Worm (Caenorhabditis elegans): Measurements from ENCODE around the gene srab-26.

srab-26 gene

ce11 chrV:9855920-9856852, 23.1 kb downstream of the srab-26 start (continued):
- TF ChIP-seq bed-3 (GFP tag; optimal IDR thresholded peaks at IDR 0.05): no peak
- TF ChIP-seq flh-1 (GFP tag; optimal IDR thresholded peaks at IDR 0.05): no peak

- no peak for TF ChIP-seq lin-32 (GFP tag; optimal IDR thresholded peaks at IDR 0.05)
- TF ChIP-seq tbx-8 (GFP tag; optimal IDR thresholded peaks at IDR 0.05): no peak
- no peak for TF ChIP-seq flh-1 (GFP tag; optimal IDR thresholded peaks at IDR 0.05)
- no peak for TF ChIP-seq nhr-2 (tag; optimal IDR thresholded peaks at IDR 0.05)
- TF ChIP-seq ceh-83 (GFP tag; optimal IDR thresholded peaks at IDR 0.05): no peak
- no peak for TF ChIP-seq sptf-1 (tag; optimal IDR thresholded peaks at IDR 0.05)
- no peak for TF ChIP-seq zip-8 (tag; optimal IDR thresholded peaks at IDR 0.05)
- TF ChIP-seq bed-3 (GFP tag; optimal IDR thresholded peaks at IDR 0.05): no peak
- TF ChIP-seq nhr-28 (tag; optimal IDR thresholded peaks at IDR 0.05): no peak
- no peak for TF ChIP-seq lin-13 (tag; optimal IDR thresholded peaks at IDR 0.05)
- TF ChIP-seq unc-39 (tag; optimal IDR thresholded peaks at IDR 0.05): no peak
- TF ChIP-seq mep-1 (tag; optimal IDR thresholded peaks at IDR 0.05): no peak
- TF ChIP-seq mab-5 (tag; optimal IDR thresholded peaks at IDR 0.05): no peak
- no peak for TF ChIP-seq unc-62 (GFP tag; optimal IDR thresholded peaks at IDR 0.05)
- no peak for TF ChIP-seq ceh-43 (GFP tag; optimal IDR thresholded peaks at IDR 0.05)
- no peak for TF ChIP-seq nhr-76 (tag; optimal IDR thresholded peaks at IDR 0.05)
- TF ChIP-seq hlh-1 (tag; optimal IDR thresholded peaks at IDR 0.05): no peak
These were observed 25.5 kb downstream of the srab-26 start for ce11 chrV:9853801-9854200.

- TF ChIP-seq nhr-28 (tag; optimal IDR thresholded peaks at IDR 0.05) (no peak), M03D4.4 (tag; optimal IDR thresholded peaks at IDR 0.05) (no peak), mep-1 (tag; optimal IDR thresholded peaks at IDR 0.05) (no peak), nhr-76 (tag; optimal IDR thresholded peaks at IDR 0.05) (no peak), mab-5 (tag; optimal IDR thresholded peaks at IDR 0.05) (no peak), elt-1 (tag; optimal IDR thresholded peaks at IDR 0.05; ENCODE audit: borderline replicate concordance, insufficient read depth) (no peak), unc-120 (tag; optimal IDR thresholded peaks at IDR 0.05; ENCODE audit: poor library complexity, severe bottlenecking) (no peak)
These were observed 30.7 kb downstream of the srab-26 start for ce11 chrV:9848576-9848975.

- TF ChIP-seq unc-39 (tag; optimal IDR thresholded peaks at IDR 0.05) (no peak), nhr-76 (tag; optimal IDR thresholded peaks at IDR 0.05) (no peak), elt-1 (tag; optimal IDR thresholded peaks at IDR 0.05; ENCODE audit: borderline replicate concordance, insufficient read depth) (no peak), lsy-2 (tag; optimal IDR thresholded peaks at IDR 0.05) (no peak)
These were observed 35.9 kb downstream of the srab-26 start, which contains the start of gene sru-8 for ce11 chrV:9843376-9843916. Gene sru-8 (plus strand): TSS chrV:9843866.

ce11 chrV:9841376-9841775, 37.9 kb downstream of the srab-26 start, which contains the start of gene sru-36:
Gene sru-36 (plus strand): TSS chrV:9841676.
- no peak for TF ChIP-seq nhr-2 (tag; optimal IDR thresholded peaks at IDR 0.05)
- no peak for TF ChIP-seq mls-2 (tag; optimal IDR thresholded peaks at IDR 0.05)
- no peak for TF ChIP-seq ztf-11 (tag; optimal IDR thresholded peaks at IDR 0.05)
- no peak for TF ChIP-seq drap-1 (GFP tag; optimal IDR thresholded peaks at IDR 0.05)
- TF ChIP-seq ces-1 (GFP tag; optimal IDR thresholded peaks at IDR 0.05): no peak
- TF ChIP-seq mab-5 (tag; optimal IDR thresholded peaks at IDR 0.05): no peak
- no peak for TF ChIP-seq unc-39 (tag; optimal IDR thresholded peaks at IDR 0.05)
- TF ChIP-seq cnd-1 (tag; optimal IDR thresholded peaks at IDR 0.05): no peak
- no peak for TF ChIP-seq ceh-39 (tag; optimal IDR thresholded peaks at IDR 0.05)
- no peak for TF ChIP-seq sem-2 (GFP tag; optimal IDR thresholded peaks at IDR 0.05)
- TF ChIP-seq M03D4.4 (tag; optimal IDR thresholded peaks at IDR 0.05): no peak
- TF ChIP-seq ham-2 (GFP tag; optimal IDR thresholded peaks at IDR 0.05): no peak
- no peak for TF ChIP-seq unc-120 (tag; optimal IDR thresholded peaks at IDR 0.05; ENCODE audit: poor library complexity, severe bottlenecking)
- TF ChIP-seq elt-1 (tag; optimal IDR thresholded peaks at IDR 0.05; ENCODE audit: borderline replicate concordance, insufficient read depth): no peak
- no peak for TF ChIP-seq blmp-1 (tag; optimal IDR thresholded peaks at IDR 0.05)
- no peak for TF ChIP-seq snpc-4 (tag; optimal IDR thresholded peaks at IDR 0.05)
- TF ChIP-seq nhr-237 (tag; optimal IDR thresholded peaks at IDR 0.05): no peak
- TF ChIP-seq flh-1 (GFP tag; optimal IDR thresholded peaks at IDR 0.05): no peak
- TF ChIP-seq pha-4 (tag; optimal IDR thresholded peaks at IDR 0.05): no peak

Measured in whole organism, mixed stage, embryonic.